Worm (Caenorhabditis elegans): ENCODE data around the gene str-180.

ce11 chrV:6705367-6705766 lies 36.7 kb upstream of the str-180 start:
- TF ChIP-seq dao-5 (tag; optimal IDR thresholded peaks at IDR 0.05) (no peak), him-1 (tag; optimal IDR thresholded peaks at IDR 0.05) (no peak)

Data from whole organism, L4/young adult.